Worm (Caenorhabditis elegans) whole organism, L1 larva: ENCODE measurements around the gene rpc-25.

ENCODE experiments used
- C16A3.4 ChIP-seq: fragments of 150-350 bp; optimal IDR thresholded peaks from 2 replicates; lab custom pipeline; 2014; ENCODE audit warnings: missing biosample characterization, missing genetic modification characterization
- F16B12.6 ChIP-seq: fragments of 150-350 bp; optimal IDR thresholded peaks from 2 replicates; lab custom pipeline; 2014; ENCODE audit warnings: missing biosample characterization, missing genetic modification characterization
- ama-1 ChIP-seq: fragments of 150-350 bp; optimal IDR thresholded peaks from 2 replicates; lab custom pipeline; 2014
- blmp-1 ChIP-seq: fragments of 150-350 bp; optimal IDR thresholded peaks from 2 replicates; lab custom pipeline; 2014; ENCODE audit warnings: missing biosample characterization, missing genetic modification characterization
- ceh-82 ChIP-seq, 3 experiments: fragments of 150-350 bp in 1 of 3; sonication (generic microtip) in 2 of 3; optimal IDR thresholded peaks; 2 replicates each; lab custom pipeline; 2014 to 2017; ENCODE audit warnings: missing biosample characterization in 3 of 3, missing genetic modification characterization in 3 of 3
- ceh-88 ChIP-seq: fragments of 200-800 bp; sonication (Bioruptor generic); IDR thresholded peaks from 2 replicates; pipeline ENCODE4 v1.3.6; 2022; ENCODE audit warnings: missing genetic modification characterization, missing compliant biosample characterization
- ces-1 ChIP-seq: fragments of 150-350 bp; optimal IDR thresholded peaks from 2 replicates; lab custom pipeline; 2014; ENCODE audit warnings: missing biosample characterization, missing genetic modification reagents, missing genetic modification characterization
- dsc-1 ChIP-seq: sonication (generic microtip); optimal IDR thresholded peaks from 2 replicates; lab custom pipeline; 2016; ENCODE audit warnings: mild to moderate bottlenecking, missing genetic modification characterization, missing compliant biosample characterization
- efl-3 ChIP-seq: fragments of 200-800 bp; sonication (Bioruptor generic); optimal IDR thresholded peaks from 2 replicates; lab custom pipeline; 2018; ENCODE audit warnings: mild to moderate bottlenecking, missing genetic modification characterization, missing compliant biosample characterization
- egl-13 ChIP-seq: sonication (generic microtip); optimal IDR thresholded peaks from 2 replicates; lab custom pipeline; 2016; ENCODE audit warnings: missing genotype, missing genetic modification reagents, missing genetic modification characterization, missing compliant biosample characterization
- elt-2 ChIP-seq: sonication (generic microtip); optimal IDR thresholded peaks from 2 replicates; lab custom pipeline; 2016; ENCODE audit warnings: missing genetic modification characterization, mild to moderate bottlenecking, inconsistent platforms, missing compliant biosample characterization, missing genetic modification reagents
- ets-5 ChIP-seq: fragments of 200-800 bp; sonication (Bioruptor generic); IDR thresholded peaks from 2 replicates; pipeline ENCODE4 v1.3.6; 2022; ENCODE audit warnings: missing genetic modification characterization, missing compliant biosample characterization
- fkh-4 ChIP-seq: sonication (generic microtip); optimal IDR thresholded peaks from 2 replicates; lab custom pipeline; 2016; ENCODE audit warnings: missing compliant biosample characterization, missing genetic modification characterization, borderline replicate concordance
- fkh-8 ChIP-seq: sonication (generic microtip); optimal IDR thresholded peaks from 2 replicates; lab custom pipeline; 2016; ENCODE audit warnings: mild to moderate bottlenecking, missing genetic modification characterization, missing compliant biosample characterization
- grh-1 ChIP-seq: fragments of 200-800 bp; sonication (Bioruptor generic); IDR thresholded peaks from 2 replicates; pipeline ENCODE4 v1.3.6; 2022; ENCODE audit warnings: missing genetic modification reagents, missing genetic modification characterization, missing compliant biosample characterization
- hlh-17 ChIP-seq: fragments of 200-800 bp; sonication (Bioruptor generic); optimal IDR thresholded peaks from 2 replicates; lab custom pipeline; 2018; ENCODE audit warnings: missing genetic modification characterization, mild to moderate bottlenecking, missing compliant biosample characterization, moderate library complexity, borderline replicate concordance
- hpl-2 ChIP-seq: fragments of 150-350 bp; optimal IDR thresholded peaks from 2 replicates; lab custom pipeline; 2014; ENCODE audit warnings: missing biosample characterization, missing genetic modification reagents, missing genetic modification characterization
- isw-1 ChIP-seq: fragments of 200-800 bp; sonication (Bioruptor generic); IDR thresholded peaks from 2 replicates; pipeline ENCODE4 v1.3.6; 2022; ENCODE audit warnings: missing genetic modification characterization, missing compliant biosample characterization
- lin-14 ChIP-seq: fragments of 200-800 bp; sonication (Bioruptor generic); optimal IDR thresholded peaks from 2 replicates; lab custom pipeline; 2018; ENCODE audit warnings: mild to moderate bottlenecking, missing genetic modification characterization, moderate library complexity, missing compliant biosample characterization
- lin-35 ChIP-seq, 2 experiments: fragments of 150-350 bp; optimal IDR thresholded peaks; 2 replicates each; lab custom pipeline; 2014; ENCODE audit warnings: missing biosample characterization in 2 of 2, missing genetic modification characterization in 2 of 2, missing genetic modification reagents in 2 of 2
- lir-3 ChIP-seq: sonication (generic microtip); optimal IDR thresholded peaks from 2 replicates; lab custom pipeline; 2016; ENCODE audit warnings: mild to moderate bottlenecking, missing genetic modification characterization, moderate library complexity, missing compliant biosample characterization; ENCODE audit not compliant: poor library complexity
- lsy-2 ChIP-seq, 2 experiments: fragments of 150-350 bp; optimal IDR thresholded peaks; 2 replicates each; lab custom pipeline; 2014; ENCODE audit warnings: missing biosample characterization in 2 of 2, missing genetic modification characterization in 2 of 2
- mdl-1 ChIP-seq, 2 experiments: fragments of 150-350 bp; optimal IDR thresholded peaks; 2 replicates each; lab custom pipeline; 2014 to 2017; ENCODE audit warnings: missing biosample characterization in 2 of 2, missing genetic modification characterization in 2 of 2, inconsistent platforms in 1 of 2
- mep-1 ChIP-seq: fragments of 150-350 bp; optimal IDR thresholded peaks from 2 replicates; lab custom pipeline; 2014; ENCODE audit warnings: missing biosample characterization, missing genetic modification characterization
- nhr-20 ChIP-seq: sonication (generic microtip); optimal IDR thresholded peaks from 2 replicates; lab custom pipeline; 2016; ENCODE audit warnings: mild to moderate bottlenecking, missing genetic modification characterization, missing compliant biosample characterization
- nhr-47 ChIP-seq: sonication (generic microtip); optimal IDR thresholded peaks from 2 replicates; lab custom pipeline; 2016; ENCODE audit warnings: mild to moderate bottlenecking, missing genetic modification characterization, moderate library complexity, missing compliant biosample characterization
- nhr-76 ChIP-seq: sonication (generic microtip); optimal IDR thresholded peaks from 2 replicates; lab custom pipeline; 2017; ENCODE audit warnings: missing biosample characterization, missing genetic modification characterization
- nhr-77 ChIP-seq: fragments of 150-350 bp; optimal IDR thresholded peaks from 2 replicates; lab custom pipeline; 2014; ENCODE audit warnings: missing biosample characterization, missing genetic modification characterization
- nhr-85 ChIP-seq: sonication (generic microtip); peaks from one replicate; lab custom pipeline; 2016; ENCODE audit warnings: missing genetic modification characterization, inconsistent platforms, missing compliant biosample characterization
- pag-3 ChIP-seq: sonication (generic microtip); optimal IDR thresholded peaks from 2 replicates; lab custom pipeline; 2017; ENCODE audit warnings: missing genetic modification characterization, mild to moderate bottlenecking, missing compliant biosample characterization, antibody characterized with exemption, borderline replicate concordance; ENCODE audit not compliant: insufficient read depth
- pax-3 ChIP-seq: fragments of 200-800 bp; sonication (Bioruptor generic); optimal IDR thresholded peaks from 2 replicates; lab custom pipeline; 2018; ENCODE audit warnings: mild to moderate bottlenecking, missing genetic modification characterization, moderate library complexity, missing compliant biosample characterization
- pqm-1 ChIP-seq: sonication (generic microtip); optimal IDR thresholded peaks from 3 replicates; lab custom pipeline; 2017; ENCODE audit warnings: missing biosample characterization, missing genetic modification characterization
- skn-1 ChIP-seq: fragments of 150-350 bp; optimal IDR thresholded peaks from 2 replicates; lab custom pipeline; 2014; ENCODE audit warnings: missing biosample characterization, missing genetic modification characterization
- sox-4 ChIP-seq: sonication (generic microtip); optimal IDR thresholded peaks from 2 replicates; lab custom pipeline; 2016; ENCODE audit warnings: missing genetic modification characterization, missing compliant biosample characterization
- swsn-7 ChIP-seq: sonication (generic microtip); optimal IDR thresholded peaks from 2 replicates; lab custom pipeline; 2016; ENCODE audit warnings: missing genetic modification characterization, missing compliant biosample characterization
- unc-30 ChIP-seq: sonication (generic microtip); optimal IDR thresholded peaks from 2 replicates; lab custom pipeline; 2017; ENCODE audit warnings: missing biosample characterization, missing genetic modification characterization
- unc-62 ChIP-seq: fragments of 150-350 bp; optimal IDR thresholded peaks from 2 replicates; lab custom pipeline; 2014; ENCODE audit warnings: missing biosample characterization, missing genetic modification reagents, missing genetic modification characterization
- unc-86 ChIP-seq: sonication (generic microtip); optimal IDR thresholded peaks from 2 replicates; lab custom pipeline; 2016; ENCODE audit warnings: missing genetic modification characterization, missing compliant biosample characterization
- unc-98 ChIP-seq: fragments of 200-800 bp; sonication (Bioruptor generic); IDR thresholded peaks from 2 replicates; pipeline ENCODE4 v1.3.6; 2022; ENCODE audit warnings: missing genetic modification characterization, missing compliant biosample characterization
- ztf-4 ChIP-seq: fragments of 150-350 bp; optimal IDR thresholded peaks from 2 replicates; lab custom pipeline; 2014; ENCODE audit warnings: missing biosample characterization, missing genetic modification characterization

The rpc-25 gene

DNA sequence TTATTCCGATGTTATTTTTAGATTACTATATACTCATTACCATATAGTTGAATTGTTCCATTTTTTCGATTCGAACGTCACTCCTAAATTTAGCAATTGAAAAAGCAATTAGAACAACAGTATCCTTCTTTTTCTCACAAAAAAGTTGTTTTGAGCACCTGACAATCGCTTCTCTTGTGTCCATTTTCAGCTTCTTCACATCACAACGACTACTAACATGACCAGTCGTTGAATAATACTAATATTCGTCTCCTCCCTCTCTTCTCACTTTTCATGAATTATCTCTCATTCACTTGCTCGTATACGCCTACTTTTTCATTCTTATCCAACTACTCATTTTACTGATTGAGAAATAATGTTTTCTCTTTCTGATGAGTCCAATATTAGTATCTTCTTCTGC lies 10.3 kb upstream of the rpc-25 start, which contains the start of gene ZK856.14:
Gene ZK856.14, plus strand, starts transcription at position 301 of the 400 bp plus-strand sequence.
- no peak for TF ChIP-seq mep-1 (tag; lab: Kevin White, UChicago)
- no peak for TF ChIP-seq ceh-88 (GFP tag; lab: Robert Waterston, UW)
- TF ChIP-seq swsn-7 (tag; lab: Kevin White, UChicago), result no peak
- TF ChIP-seq dsc-1 (tag; lab: Kevin White, UChicago), result no peak
- TF ChIP-seq lir-3, result no peak
- no peak for TF ChIP-seq egl-13
- TF ChIP-seq C16A3.4 (tag; lab: Kevin White, UChicago), result no peak
- TF ChIP-seq fkh-4 (tag; lab: Kevin White, UChicago), result no peak
- no peak for TF ChIP-seq isw-1 (GFP tag; lab: Robert Waterston, UW)
- TF ChIP-seq sox-4 (tag; lab: Kevin White, UChicago), result no peak

DNA sequence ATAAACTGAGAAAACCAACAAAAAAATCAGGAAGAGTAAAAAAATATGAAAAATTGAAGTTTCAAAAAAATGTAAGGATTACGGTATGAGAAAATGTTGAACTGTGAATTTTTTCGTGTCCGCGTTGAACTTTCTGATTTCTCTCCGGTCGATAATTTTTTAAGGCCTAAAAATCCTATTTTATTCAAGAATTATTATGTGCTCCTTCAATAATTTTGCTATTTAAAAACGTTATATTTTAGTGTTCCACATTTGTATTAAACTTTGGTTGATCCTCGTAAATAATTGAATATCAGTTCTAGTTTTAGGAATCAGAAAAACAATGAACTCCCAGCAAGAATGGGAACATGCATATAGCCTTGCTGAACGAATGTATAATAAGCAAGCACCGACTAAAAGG lies 6.2 kb upstream of the rpc-25 start, which contains the start of gene hpo-40:
Gene hpo-40, plus strand, starts transcription at position 301 of the 400 bp plus-strand sequence.
- TF ChIP-seq mdl-1 (tag; optimal IDR thresholded peaks at IDR 0.05; lab: Kevin White, UChicago) (no peak), isw-1 (GFP tag; lab: Robert Waterston, UW) (no peak), lin-35 (GFP tag; optimal IDR thresholded peaks at IDR 0.05; lab: Kevin White, UChicago) (no peak), unc-86 (tag; lab: Kevin White, UChicago) (no peak), hlh-17 (GFP tag; lab: Kevin White, UChicago) (no peak), fkh-8 (tag; lab: Kevin White, UChicago) (no peak), C16A3.4 (tag; lab: Kevin White, UChicago) (no peak), nhr-85 (tag; lab: Kevin White, UChicago) (no peak)
- TF ChIP-seq, all 84 proteins: peak for 0

DNA sequence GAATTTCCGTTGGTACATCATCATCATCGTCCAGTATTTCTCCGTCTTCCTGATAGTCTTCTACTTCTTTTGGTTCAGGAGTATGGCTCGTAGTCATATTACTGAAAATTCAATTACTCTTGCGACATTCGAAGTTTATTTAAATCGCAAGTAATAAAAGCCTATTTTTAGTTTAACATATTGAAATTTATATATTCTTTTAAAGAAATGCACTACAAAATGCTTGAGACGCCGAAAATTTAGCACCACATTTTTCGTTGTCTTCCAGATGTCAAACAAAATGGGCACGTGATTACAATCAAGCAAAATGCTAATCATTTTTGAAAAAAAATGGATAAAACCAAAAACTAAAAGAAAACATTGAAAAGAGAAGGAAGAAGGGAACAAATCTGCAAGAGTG lies 5.6 kb upstream of the rpc-25 start, which contains the start of gene zhit-3:
Gene zhit-3, minus strand, starts transcription at position 101 of the 400 bp plus-strand sequence.
- TF ChIP-seq unc-30 (tag; lab: Kevin White, UChicago) (no peak), nhr-85 (tag; lab: Kevin White, UChicago) (no peak)

DNA sequence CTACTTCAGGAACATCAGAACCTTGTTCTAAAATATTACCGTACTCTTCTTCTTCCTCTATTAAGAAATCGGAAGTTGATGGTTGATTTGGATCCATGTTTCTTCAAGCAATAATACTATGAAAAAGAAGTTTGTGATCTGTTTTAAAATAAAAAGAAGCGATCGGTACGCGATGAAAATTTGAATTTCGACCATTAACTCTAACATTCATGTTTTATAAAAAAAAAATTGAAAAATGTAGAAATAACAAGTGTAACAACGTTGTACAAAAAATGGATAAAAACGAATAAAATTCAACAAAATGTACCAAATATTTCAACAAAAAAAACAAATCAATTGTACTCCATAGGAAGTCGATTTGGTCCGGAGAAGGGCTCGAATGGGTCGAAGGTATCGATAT lies 3.8 kb upstream of the rpc-25 start, which contains the start of gene tftc-3:
Gene tftc-3, minus strand, starts transcription at position 101 of the 400 bp plus-strand sequence.
- no peak for TF ChIP-seq pax-3
- TF ChIP-seq lin-35 (GFP tag; optimal IDR thresholded peaks at IDR 0.05; lab: Kevin White, UChicago), result no peak
- TF ChIP-seq ceh-88 (GFP tag; lab: Robert Waterston, UW), result no peak
- no peak for TF ChIP-seq nhr-76 (tag; lab: Kevin White, UChicago)
- TF ChIP-seq hlh-17 (GFP tag; lab: Kevin White, UChicago), result no peak
- no peak for TF ChIP-seq grh-1 (GFP tag; lab: Robert Waterston, UW)
- no peak for TF ChIP-seq nhr-20 (tag; lab: Kevin White, UChicago)
- no peak for TF ChIP-seq pag-3
- TF ChIP-seq efl-3, result no peak
- TF ChIP-seq hpl-2 (GFP tag; lab: Kevin White, UChicago), result no peak
- TF ChIP-seq unc-62, result no peak
- TF ChIP-seq nhr-77 (tag; lab: Kevin White, UChicago), result no peak
- TF ChIP-seq, all 84 proteins: peak for 0

DNA sequence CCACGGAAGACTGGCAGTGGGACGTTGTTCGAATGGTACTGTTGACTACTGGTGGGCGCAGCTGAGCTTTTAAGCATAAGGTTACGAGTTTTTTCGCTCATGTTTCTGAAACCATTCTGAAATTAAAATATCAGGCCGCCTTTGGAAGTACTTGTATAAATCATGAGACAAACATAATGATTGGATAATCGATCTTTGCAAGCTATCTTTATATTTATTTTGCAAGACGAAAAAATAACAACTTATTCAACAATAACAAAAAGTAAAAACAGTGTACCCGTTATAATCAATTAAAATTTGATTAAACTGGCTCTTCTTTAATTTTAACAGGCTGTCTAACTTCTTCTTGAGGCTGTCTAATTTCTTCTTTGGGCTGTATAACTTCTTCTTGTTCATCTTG lies 919 bp downstream of the rpc-25 start, which contains the start of gene ZK856.16:
Gene ZK856.16, minus strand, starts transcription at position 101 of the 400 bp plus-strand sequence.
- no peak for TF ChIP-seq fkh-8 (tag; lab: Kevin White, UChicago)
- TF ChIP-seq mdl-1 (tag; optimal IDR thresholded peaks at IDR 0.05; lab: Kevin White, UChicago), result no peak
- TF ChIP-seq unc-62, result no peak
- no peak for TF ChIP-seq mep-1 (tag; lab: Kevin White, UChicago)
- no peak for TF ChIP-seq pag-3
- TF ChIP-seq unc-98 (GFP tag; lab: Robert Waterston, UW), result no peak

DNA sequence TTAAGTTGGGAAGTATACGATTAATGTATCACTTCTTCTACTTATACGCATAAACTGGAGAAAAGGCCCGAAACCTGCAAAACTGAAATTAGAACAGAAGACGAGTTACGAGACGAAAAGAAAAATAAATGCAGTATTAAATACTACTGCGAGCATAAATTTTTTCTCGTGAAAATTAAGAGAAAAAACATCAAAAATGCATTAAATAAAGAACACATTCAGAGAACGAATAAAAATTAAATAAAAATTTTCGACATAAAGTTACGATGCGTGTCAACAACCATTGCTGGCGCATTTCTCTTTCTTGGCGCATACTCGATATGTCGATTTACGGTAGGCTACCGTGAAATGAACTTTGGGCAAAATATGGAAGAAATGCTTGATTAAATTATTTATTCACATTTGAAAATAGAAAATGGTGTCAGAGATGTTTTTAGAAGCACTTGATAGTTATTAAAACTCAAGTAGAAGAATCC lies 1.5 kb downstream of the rpc-25 start, which contains the start of the genes ZK856.19 and ZK856.11:
Gene ZK856.19, minus strand, starts transcription at position 51 of the 476 bp plus-strand sequence.
Gene ZK856.11, minus strand, starts transcription at position 76 of the 476 bp plus-strand sequence.
- peak; percentile 69 for TF ChIP-seq dsc-1 (tag; lab: Kevin White, UChicago)
- TF ChIP-seq pax-3, result no peak
- peak; percentile 37 for TF ChIP-seq skn-1 (tag; lab: Kevin White, UChicago)
- no peak for TF ChIP-seq pqm-1 (tag; lab: Kevin White, UChicago)
- TF ChIP-seq nhr-47, result peak; percentile 83
- TF ChIP-seq ztf-4 (tag; lab: Kevin White, UChicago), result no peak
- no peak for TF ChIP-seq fkh-4 (tag; lab: Kevin White, UChicago)
- no peak for TF ChIP-seq ets-5
- peak; percentile 69 for TF ChIP-seq lin-14 (GFP tag; lab: Kevin White, UChicago)
- peak; percentile 50 for TF ChIP-seq lir-3
- TF ChIP-seq nhr-76 (tag; lab: Kevin White, UChicago), result no peak
- no peak for TF ChIP-seq ces-1 (GFP tag; lab: Kevin White, UChicago)
- TF ChIP-seq ama-1 (lab: Kevin White, UChicago), result peak; percentile 6
- peak; percentile 79 to 88 for TF ChIP-seq lsy-2 (tag; optimal IDR thresholded peaks at IDR 0.05; lab: Kevin White, UChicago)
- TF ChIP-seq ceh-82 (tag; optimal IDR thresholded peaks at IDR 0.05; lab: Kevin White, UChicago), result peak; percentile 21 to 47 (median 40)
- peak; percentile 31 for TF ChIP-seq elt-2 (tag; lab: Kevin White, UChicago)
- peak; percentile 36 for TF ChIP-seq F16B12.6 (tag; lab: Kevin White, UChicago)
- TF ChIP-seq nhr-77 (tag; lab: Kevin White, UChicago), result peak; percentile 24
- TF ChIP-seq blmp-1 (tag; lab: Kevin White, UChicago), result peak; percentile 76
